Worm (Caenorhabditis elegans) whole organism, L4 larva: Measurements from ENCODE around the gene F54D5.15.

Source experiments
- ZK546.5 ChIP-seq, 2 experiments: sonication (generic microtip); optimal IDR thresholded peaks; 2 replicates each; lab custom pipeline; 2017; ENCODE audit warnings: missing biosample characterization in 2 of 2, missing genetic modification characterization in 2 of 2
- cey-2 ChIP-seq: sonication (generic microtip); optimal IDR thresholded peaks from 3 replicates; lab custom pipeline; 2017; ENCODE audit warnings: missing genetic modification characterization, mild to moderate bottlenecking, missing compliant biosample characterization, antibody characterized with exemption, borderline replicate concordance; ENCODE audit not compliant: insufficient read depth
- lin-13 ChIP-seq: fragments of 150-350 bp; optimal IDR thresholded peaks from 2 replicates; lab custom pipeline; 2014; ENCODE audit warnings: missing biosample characterization, missing genetic modification reagents, missing genetic modification characterization
- nhr-11 ChIP-seq: fragments of 150-350 bp; optimal IDR thresholded peaks from 2 replicates; lab custom pipeline; 2014; ENCODE audit warnings: missing biosample characterization, missing genetic modification characterization
- snpc-4 ChIP-seq: fragments of 150-350 bp; optimal IDR thresholded peaks from 2 replicates; lab custom pipeline; 2014; ENCODE audit warnings: missing biosample characterization, missing genetic modification characterization
- unc-39 ChIP-seq: sonication (generic microtip); optimal IDR thresholded peaks from 2 replicates; lab custom pipeline; 2017; ENCODE audit warnings: missing biosample characterization, missing genetic modification characterization
- zip-11 ChIP-seq: fragments of 200-800 bp; sonication (Bioruptor generic); IDR thresholded peaks from 2 replicates; pipeline ENCODE4 v1.3.6; 2022; ENCODE audit warnings: missing genetic modification characterization, missing compliant biosample characterization
- ztf-11 ChIP-seq: fragments of 150-350 bp; optimal IDR thresholded peaks from 2 replicates; lab custom pipeline; 2014; ENCODE audit warnings: missing biosample characterization, missing genetic modification characterization

DNA sequence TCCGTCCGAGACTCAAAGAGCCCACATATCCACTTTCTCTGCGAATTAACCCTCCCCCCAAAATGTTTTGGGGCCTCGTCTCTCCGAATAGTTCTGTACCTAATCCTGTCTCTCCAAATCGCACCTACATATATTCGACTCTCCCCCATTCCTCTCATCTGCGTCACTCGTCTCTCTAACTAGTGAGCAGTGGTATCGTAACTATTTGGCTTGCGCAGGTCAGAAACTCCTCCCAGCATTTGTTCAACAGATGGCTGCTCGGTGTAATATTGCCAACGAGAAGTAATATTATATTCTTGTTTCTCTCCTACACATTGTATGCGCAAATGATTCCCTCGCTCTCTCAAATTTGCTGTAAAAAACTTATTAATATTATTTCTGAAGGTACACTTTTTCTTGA, 8.4 kb downstream of the F54D5.15 start, which contains the start of gene F54D5.24:
- no peak for TF ChIP-seq ZK546.5 (tag; optimal IDR thresholded peaks at IDR 0.05; lab: Kevin White, UChicago)
- no peak for TF ChIP-seq lin-13 (GFP tag; lab: Kevin White, UChicago)
- TF ChIP-seq ztf-11 (tag; lab: Kevin White, UChicago), result no peak
- TF ChIP-seq snpc-4 (tag; lab: Kevin White, UChicago), result no peak
- no peak for TF ChIP-seq unc-39 (tag; lab: Kevin White, UChicago)
- no peak for TF ChIP-seq zip-11 (GFP tag; lab: Robert Waterston, UW)
- TF ChIP-seq nhr-11 (tag; lab: Kevin White, UChicago), result no peak
- no peak for TF ChIP-seq cey-2 (tag; lab: Kevin White, UChicago)
